Fruit fly (Drosophila melanogaster) whole organism, wandering third instar larva: ENCODE measurements around the gene Tgs1.

Experiments used
- CG9705 ChIP-seq: fragments of 200-800 bp; sonication (Bioruptor generic); optimal IDR thresholded peaks from 2 replicates; lab custom pipeline; 2018; ENCODE audit warnings: missing biosample characterization, mild to moderate bottlenecking, missing genetic modification characterization
- CrebA ChIP-seq: fragments of 200-800 bp; sonication (Bioruptor generic); optimal IDR thresholded peaks from 2 replicates; lab custom pipeline; 2016; ENCODE audit warnings: missing biosample characterization, mild to moderate bottlenecking, missing genetic modification characterization, borderline replicate concordance
- Dfd ChIP-seq: fragments of >200 bp; optimal IDR thresholded peaks from 2 replicates; lab custom pipeline; 2017; ENCODE audit warnings: missing biosample characterization, missing genetic modification characterization
- Myc ChIP-seq: fragments of >200 bp; optimal IDR thresholded peaks from 2 replicates; lab custom pipeline; 2017
- Vsx2 ChIP-seq: fragments of 200-300, 225-300 bp; sonication (Bioruptor generic); optimal IDR thresholded peaks from 2 replicates; lab custom pipeline; 2018; ENCODE audit warnings: missing biosample characterization, missing genetic modification characterization; ENCODE audit not compliant: partially characterized antibody
- brk ChIP-seq: fragments of 200-800 bp; sonication (Bioruptor generic); optimal IDR thresholded peaks from 2 replicates; lab custom pipeline; 2016; ENCODE audit warnings: missing biosample characterization, mild to moderate bottlenecking, missing genetic modification characterization
- dsf ChIP-seq: sonication (Bioruptor generic); optimal IDR thresholded peaks from 2 replicates; lab custom pipeline; 2016; ENCODE audit warnings: missing biosample characterization, missing genetic modification characterization, borderline replicate concordance
- foxo ChIP-seq, 2 experiments: fragments of 200-800 bp; sonication (Bioruptor generic); optimal IDR thresholded peaks; 2 replicates in 1 of 2; 3 replicates in 1 of 2; lab custom pipeline; 2016 to 2017; ENCODE audit warnings: missing biosample characterization in 2 of 2, missing genetic modification characterization in 2 of 2
- fru ChIP-seq: fragments of 200-800 bp; sonication (Bioruptor generic); optimal IDR thresholded peaks from 3 replicates; lab custom pipeline; 2016; ENCODE audit warnings: missing biosample characterization, mild to moderate bottlenecking, missing genetic modification characterization
- psq ChIP-seq: fragments of 200-800 bp; sonication (Bioruptor generic); optimal IDR thresholded peaks from 3 replicates; lab custom pipeline; 2017; ENCODE audit warnings: missing biosample characterization, mild to moderate bottlenecking, missing genetic modification characterization, moderate library complexity

DNA sequence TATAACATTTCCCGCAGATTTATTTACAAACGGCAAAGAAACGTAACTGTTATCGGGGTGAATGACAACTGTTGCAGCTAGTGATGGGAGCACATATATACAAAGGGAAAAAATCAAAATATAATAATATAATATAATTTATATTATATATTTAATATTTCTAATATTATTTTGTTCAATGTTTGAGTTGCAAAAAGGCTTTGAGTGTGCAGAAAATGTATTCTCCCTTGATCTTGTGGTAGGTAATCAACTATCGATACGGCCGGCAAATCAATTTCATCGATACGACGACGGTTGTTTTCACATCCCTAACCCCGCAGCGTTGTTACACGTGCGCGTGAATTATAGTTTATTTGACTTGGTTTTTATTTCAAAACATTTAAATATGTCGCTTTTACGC, 31.9 kb upstream of the Tgs1 start, which contains the start of the genes mTerf5 and Non3:
- peak; percentile 23 for TF ChIP-seq CG9705
- TF ChIP-seq fru, result peak; percentile 36
- no peak for TF ChIP-seq brk
- TF ChIP-seq psq (GFP tag; lab: Kevin White, UChicago), result peak; percentile 64
- peak; percentile 26 for TF ChIP-seq Myc (lab: Kevin White, UChicago)
- TF ChIP-seq Vsx2 (GFP tag; lab: Kevin White, UChicago), result no peak
- peak in 1 of 2 experiments; percentile 67 for TF ChIP-seq foxo (GFP tag; optimal IDR thresholded peaks at IDR 0.05; lab: Kevin White, UChicago)
- peak; percentile 29 for TF ChIP-seq dsf (GFP tag; lab: Kevin White, UChicago)
- no peak for TF ChIP-seq CrebA (GFP tag; lab: Kevin White, UChicago)
- no peak for TF ChIP-seq Dfd (GFP tag; lab: Kevin White, UChicago)
